Fruit fly (Drosophila melanogaster) whole organism, embryonic: ENCODE results near the gene CG34450.

Source experiments
- B-H2 ChIP-seq: fragments of 200-800 bp; sonication (Bioruptor generic); optimal IDR thresholded peaks from 2 replicates; lab custom pipeline; 2018; ENCODE audit warnings: missing biosample characterization, mild to moderate bottlenecking, missing genetic modification characterization
- CG10654 ChIP-seq: fragments of 200-800 bp; sonication (Bioruptor generic); optimal IDR thresholded peaks from 2 replicates; lab custom pipeline; 2016; ENCODE audit warnings: missing biosample characterization, missing genetic modification characterization
- CG10979 ChIP-seq: fragments of 200-800 bp; sonication (Bioruptor generic); optimal IDR thresholded peaks from 2 replicates; lab custom pipeline; 2018; ENCODE audit warnings: missing biosample characterization, mild to moderate bottlenecking, missing genetic modification characterization, moderate library complexity
- CG11085 ChIP-seq: fragments of 200-800 bp; sonication (Bioruptor generic); IDR thresholded peaks from 2 replicates; pipeline ENCODE4 v1.3.6; 2022; ENCODE audit warnings: missing biosample characterization, missing genetic modification characterization
- CG11398 ChIP-seq: fragments of 200-800 bp; sonication (Bioruptor generic); optimal IDR thresholded peaks from 2 replicates; lab custom pipeline; 2016; ENCODE audit warnings: missing biosample characterization, missing genetic modification characterization
- CG1233 ChIP-seq: fragments of 200-800 bp; sonication (Bioruptor generic); optimal IDR thresholded peaks from 4 replicates; lab custom pipeline; 2018; ENCODE audit warnings: missing biosample characterization, mild to moderate bottlenecking, missing genetic modification characterization
- CG12391 ChIP-seq: fragments of 200-800 bp; sonication (Bioruptor generic); optimal IDR thresholded peaks from 3 replicates; lab custom pipeline; 2018; ENCODE audit warnings: missing biosample characterization, mild to moderate bottlenecking, missing genetic modification characterization, moderate library complexity
- CG14710 ChIP-seq: fragments of 200-800 bp; sonication (Bioruptor generic); optimal IDR thresholded peaks from 3 replicates; lab custom pipeline; 2019; ENCODE audit warnings: missing biosample characterization, mild to moderate bottlenecking, missing genetic modification characterization, moderate library complexity
- CG16815 ChIP-seq: fragments of 200-800 bp; sonication (Bioruptor generic); optimal IDR thresholded peaks from 3 replicates; lab custom pipeline; 2017; ENCODE audit warnings: missing biosample characterization, mild to moderate bottlenecking, missing genetic modification characterization
- CG18262 ChIP-seq: fragments of 200-800 bp; optimal IDR thresholded peaks from 3 replicates; lab custom pipeline; 2019; ENCODE audit warnings: missing biosample characterization, mild to moderate bottlenecking, missing genetic modification characterization, moderate library complexity
- CG18476 ChIP-seq: fragments of 200-800 bp; sonication (Bioruptor generic); optimal IDR thresholded peaks from 2 replicates; lab custom pipeline; 2016; ENCODE audit warnings: missing biosample characterization, mild to moderate bottlenecking, missing genetic modification characterization
- CG2120 ChIP-seq: fragments of 200-800 bp; sonication (Bioruptor generic); optimal IDR thresholded peaks from 3 replicates; lab custom pipeline; 2016; ENCODE audit warnings: missing biosample characterization, missing genetic modification characterization
- CG30403 ChIP-seq: fragments of 200-800 bp; sonication (Bioruptor generic); optimal IDR thresholded peaks from 3 replicates; lab custom pipeline; 2016; ENCODE audit warnings: missing biosample characterization, missing genetic modification characterization
- CG3407 ChIP-seq: fragments of 200-800 bp; sonication (Bioruptor generic); optimal IDR thresholded peaks from 2 replicates; lab custom pipeline; 2018; ENCODE audit warnings: missing biosample characterization, mild to moderate bottlenecking, missing genetic modification characterization
- CG34422 ChIP-seq: fragments of 200-800 bp; sonication (Bioruptor generic); IDR thresholded peaks from 3 replicates; pipeline ENCODE4 v1.3.6; 2022; ENCODE audit warnings: missing biosample characterization, missing genetic modification characterization
- CG4404 ChIP-seq: fragments of 200-800 bp; sonication (Bioruptor generic); IDR thresholded peaks from 2 replicates; pipeline ENCODE4 v1.3.6; 2022; ENCODE audit warnings: missing biosample characterization, missing genetic modification characterization
- CG4820 ChIP-seq: fragments of 200-800 bp; sonication (Bioruptor generic); optimal IDR thresholded peaks from 3 replicates; lab custom pipeline; 2016; ENCODE audit warnings: missing biosample characterization, missing genetic modification characterization
- CG7839 ChIP-seq: fragments of 200-800 bp; sonication (Bioruptor generic); optimal IDR thresholded peaks from 3 replicates; lab custom pipeline; 2018; ENCODE audit warnings: missing biosample characterization, mild to moderate bottlenecking, missing genetic modification characterization, moderate library complexity
- CG8281 ChIP-seq: fragments of 200-800 bp; sonication (Bioruptor generic); optimal IDR thresholded peaks from 2 replicates; lab custom pipeline; 2018; ENCODE audit warnings: missing biosample characterization, mild to moderate bottlenecking, missing genetic modification characterization, moderate library complexity
- Chrac-16 ChIP-seq: fragments of 200-800 bp; sonication (Bioruptor generic); optimal IDR thresholded peaks from 3 replicates; lab custom pipeline; 2016; ENCODE audit warnings: missing biosample characterization, missing genetic modification characterization
- CoRest ChIP-seq: fragments of 200-800 bp; sonication (Bioruptor generic); optimal IDR thresholded peaks from 3 replicates; lab custom pipeline; 2018; ENCODE audit warnings: missing biosample characterization, mild to moderate bottlenecking, missing genetic modification characterization, moderate library complexity
- Dfd ChIP-seq, 2 experiments: fragments of >200 bp; optimal IDR thresholded peaks; 2 replicates each; lab custom pipeline; 2017; ENCODE audit warnings: missing biosample characterization in 2 of 2, missing genetic modification characterization in 2 of 2
- Dll ChIP-seq: fragments of 200-800 bp; sonication (Bioruptor generic); IDR thresholded peaks from 4 replicates; pipeline ENCODE4 v1.3.6; 2022; ENCODE audit warnings: missing biosample characterization, missing genetic modification characterization; ENCODE audit not compliant: partially characterized antibody
- E2f1 ChIP-seq: fragments of 200-800 bp; sonication (Bioruptor generic); IDR thresholded peaks from 2 replicates; pipeline ENCODE4 v1.3.6; 2022; ENCODE audit warnings: missing biosample characterization, missing genetic modification characterization
- GATAe ChIP-seq: fragments of 200-800 bp; sonication (Bioruptor generic); conservative IDR thresholded peaks from 2 replicates; pipeline ENCODE4 v1.3.6; 2022; ENCODE audit warnings: missing biosample characterization, missing genetic modification characterization
- Gug ChIP-seq: fragments of 200-800 bp; sonication (Bioruptor generic); IDR thresholded peaks from 4 replicates; pipeline ENCODE4 v1.3.6; 2022; ENCODE audit warnings: missing biosample characterization, missing genetic modification characterization
- Hr78 ChIP-seq, 2 experiments: fragments of 200-800 bp in 1 of 2; fragments of >200 bp in 1 of 2; sonication (Bioruptor generic) in 1 of 2; optimal IDR thresholded peaks; 2 replicates each; lab custom pipeline; 2017 to 2019; ENCODE audit warnings: missing biosample characterization in 2 of 2, missing genetic modification characterization in 2 of 2, mild to moderate bottlenecking in 1 of 2, moderate library complexity in 1 of 2
- NK7.1 ChIP-seq: fragments of 200-800 bp; sonication (Bioruptor generic); optimal IDR thresholded peaks from 3 replicates; lab custom pipeline; 2016; ENCODE audit warnings: missing biosample characterization, missing genetic modification characterization
- Oli ChIP-seq: fragments of 200-800 bp; sonication (Bioruptor generic); optimal IDR thresholded peaks from 2 replicates; lab custom pipeline; 2018; ENCODE audit warnings: missing biosample characterization, mild to moderate bottlenecking, missing genetic modification characterization, moderate library complexity
- Ptx1 ChIP-seq: fragments of 200-800 bp; sonication (Bioruptor generic); IDR thresholded peaks from 2 replicates; pipeline ENCODE4 v1.3.6; 2022; ENCODE audit warnings: missing biosample characterization, missing genetic modification characterization
- Six4 ChIP-seq: fragments of 200-800 bp; sonication (Bioruptor generic); optimal IDR thresholded peaks from 2 replicates; lab custom pipeline; 2016; ENCODE audit warnings: missing biosample characterization, missing genetic modification characterization
- Xbp1 ChIP-seq: fragments of 200-800 bp; sonication (Bioruptor generic); optimal IDR thresholded peaks from 3 replicates; lab custom pipeline; 2016; ENCODE audit warnings: missing biosample characterization, mild to moderate bottlenecking, missing genetic modification characterization
- Xrp1 ChIP-seq: fragments of 200-800 bp; sonication (Bioruptor generic); IDR thresholded peaks from 2 replicates; pipeline ENCODE4 v1.3.6; 2022; ENCODE audit warnings: missing biosample characterization, missing genetic modification characterization
- ato ChIP-seq: fragments of 200-800 bp; sonication (Bioruptor generic); IDR thresholded peaks from 2 replicates; pipeline ENCODE4 v1.3.6; 2022; ENCODE audit warnings: missing biosample characterization, missing genetic modification characterization; ENCODE audit not compliant: partially characterized antibody
- br ChIP-seq: fragments of >200 bp; optimal IDR thresholded peaks from 2 replicates; lab custom pipeline; 2017
- ci ChIP-seq: fragments of 200-800 bp; sonication (Bioruptor generic); IDR thresholded peaks from 3 replicates; pipeline ENCODE4 v1.3.6; 2022; ENCODE audit warnings: missing biosample characterization, missing genetic modification characterization
- dan ChIP-seq: fragments of 200-800 bp; sonication (Bioruptor generic); IDR thresholded peaks from 2 replicates; pipeline ENCODE4 v1.3.6; 2022; ENCODE audit warnings: missing biosample characterization, missing genetic modification characterization
- dmrt11E ChIP-seq: fragments of 200-800 bp; sonication (Bioruptor generic); optimal IDR thresholded peaks from 3 replicates; lab custom pipeline; 2018; ENCODE audit warnings: missing biosample characterization, mild to moderate bottlenecking, missing genetic modification characterization, moderate library complexity
- dysf ChIP-seq: fragments of 200-800 bp; sonication (Bioruptor generic); IDR thresholded peaks from 3 replicates; pipeline ENCODE4 v1.3.6; 2022; ENCODE audit warnings: missing biosample characterization, missing genetic modification characterization
- kay ChIP-seq: fragments of 200-800 bp; sonication (Bioruptor generic); optimal IDR thresholded peaks from 2 replicates; lab custom pipeline; 2016; ENCODE audit warnings: missing biosample characterization, missing genetic modification characterization
- ken ChIP-seq: fragments of 200-800 bp; sonication (Bioruptor generic); IDR thresholded peaks from 3 replicates; pipeline ENCODE4 v1.3.6; 2022; ENCODE audit warnings: missing biosample characterization, missing genetic modification characterization
- kni ChIP-seq: fragments of 200-800 bp; sonication (Bioruptor generic); optimal IDR thresholded peaks from 3 replicates; lab custom pipeline; 2017; ENCODE audit warnings: mild to moderate bottlenecking, missing biosample characterization, missing genetic modification reagents, missing genetic modification characterization
- lov ChIP-seq, 2 experiments: fragments of 200-800 bp in 1 of 2; fragments of >200 bp in 1 of 2; sonication (Bioruptor generic) in 1 of 2; IDR thresholded peaks in 1 of 2; optimal IDR thresholded peaks in 1 of 2; 2 replicates in 1 of 2; 3 replicates in 1 of 2; pipeline versions ENCODE4 v1.3.6 to Lab custom; 2017 to 2022; ENCODE audit warnings: missing biosample characterization in 1 of 2, missing genetic modification characterization in 1 of 2
- maf-S ChIP-seq: fragments of 200-800 bp; sonication (Bioruptor generic); optimal IDR thresholded peaks from 2 replicates; lab custom pipeline; 2016; ENCODE audit warnings: missing biosample characterization, missing genetic modification characterization
- otp ChIP-seq: fragments of 200-800 bp; sonication (Bioruptor generic); IDR thresholded peaks from 3 replicates; pipeline ENCODE4, ENCODE4 v1.3.6; 2022; ENCODE audit warnings: missing biosample characterization, missing genetic modification characterization
- prd ChIP-seq, 3 experiments: fragments of >200 bp in 2 of 3; fragments of 200-800 bp in 1 of 3; sonication (Bioruptor generic) in 1 of 3; optimal IDR thresholded peaks in 2 of 3; IDR thresholded peaks in 1 of 3; 2 replicates in 2 of 3; 3 replicates in 1 of 3; pipeline versions ENCODE4 v1.3.6 to Lab custom; 2017 to 2022; ENCODE audit warnings: missing biosample characterization in 1 of 3, missing genetic modification characterization in 1 of 3
- sisA ChIP-seq: fragments of 200-800 bp; sonication (Bioruptor generic); IDR thresholded peaks from 2 replicates; pipeline ENCODE4 v1.3.6; 2022; ENCODE audit warnings: missing biosample characterization, missing genetic modification characterization
- trem ChIP-seq: fragments of 200-800 bp; optimal IDR thresholded peaks from 3 replicates; lab custom pipeline; 2019; ENCODE audit warnings: missing biosample characterization, mild to moderate bottlenecking, missing genetic modification characterization, moderate library complexity
- trh ChIP-seq: fragments of 200-800 bp; sonication (Bioruptor generic); optimal IDR thresholded peaks from 2 replicates; lab custom pipeline; 2016; ENCODE audit warnings: missing biosample characterization, missing genetic modification characterization
- twi ChIP-seq: fragments of 200-800 bp; optimal IDR thresholded peaks from 2 replicates; lab custom pipeline; 2019; ENCODE audit warnings: missing biosample characterization, mild to moderate bottlenecking, missing genetic modification characterization, moderate library complexity

Gene CG34450

DNA sequence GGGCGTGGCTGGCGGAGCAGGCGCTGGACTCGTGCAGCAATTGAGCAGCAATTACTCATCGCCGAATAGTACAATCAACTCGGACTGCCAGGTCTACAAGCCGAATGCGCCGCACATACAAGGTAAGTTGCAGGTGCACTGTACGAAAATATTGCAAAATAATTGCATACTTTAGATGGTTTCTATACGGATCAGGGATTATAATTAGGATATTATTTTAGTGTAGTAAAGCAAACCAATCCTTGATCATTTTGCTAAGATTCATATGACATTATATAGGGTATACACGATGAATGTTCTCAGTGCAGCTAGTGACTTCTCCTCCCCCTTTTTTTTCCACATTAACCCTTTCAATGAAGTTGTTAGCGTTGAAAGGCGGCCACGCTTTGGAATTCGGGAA lies 34.8 kb downstream of the CG34450 start (continued):
- TF ChIP-seq CG1233 (GFP tag; lab: Kevin White, UChicago) (no peak), CG11398 (no peak), CoRest (peak; percentile 0), Ptx1 (peak; percentile 22; the same call in 1 of the 2 replicates), CG34422 (GFP tag; lab: Robert Waterston, UW) (0 out of 3 replicates have a peak, but pooled peaks have one; percentile 25), ken (GFP tag; lab: Robert Waterston, UW) (peak; percentile 37; the same call in 1 of the 3 replicates), CG3407 (GFP tag; lab: Kevin White, UChicago) (no peak), B-H2 (GFP tag; lab: Kevin White, UChicago) (no peak), ci (GFP tag; lab: Robert Waterston, UW) (peak; percentile 57; the same call in 1 of the 3 replicates), trem (tag; lab: Kevin White, UChicago) (no peak), CG12391 (tag; lab: Kevin White, UChicago) (peak; percentile 35), kni (no peak), CG4820 (GFP tag; lab: Kevin White, UChicago) (peak; percentile 2), CG8281 (tag; lab: Kevin White, UChicago) (no peak), twi (tag; lab: Kevin White, UChicago) (no peak), Chrac-16 (peak; percentile 6), CG10979 (tag; lab: Kevin White, UChicago) (peak; percentile 61), Dfd (GFP tag; optimal IDR thresholded peaks at IDR 0.05; lab: Kevin White, UChicago) (no peak), CG18476 (GFP tag; lab: Kevin White, UChicago) (no peak), Dll (GFP tag; lab: Robert Waterston, UW) (no peak), kay (GFP tag; lab: Kevin White, UChicago) (no peak), CG18262 (peak; percentile 46), dysf (GFP tag; lab: Robert Waterston, UW) (peak; percentile 46; the same call in 1 of the 3 replicates), CG30403 (GFP tag; lab: Kevin White, UChicago) (peak; percentile 11), otp (GFP tag; lab: Robert Waterston, UW) (0 out of 3 replicates have a peak, but pooled peaks have one; percentile 46), ato (no peak), NK7.1 (GFP tag; lab: Kevin White, UChicago) (no peak), CG11085 (GFP tag; lab: Robert Waterston, UW) (no peak), sisA (GFP tag; lab: Robert Waterston, UW) (peak; percentile 26; the same call in 1 of the 2 replicates), Oli (tag; lab: Kevin White, UChicago) (peak; percentile 36), CG14710 (tag; lab: Kevin White, UChicago) (peak; percentile 35), Hr78 (GFP tag; optimal IDR thresholded peaks at IDR 0.05; lab: Kevin White, UChicago) (no peak), Gug (no peak), trh (GFP tag; lab: Kevin White, UChicago) (no peak), dmrt11E (tag; lab: Kevin White, UChicago) (peak; percentile 61), Six4 (GFP tag; lab: Kevin White, UChicago) (no peak), Xbp1 (peak; percentile 7), CG16815 (GFP tag; lab: Kevin White, UChicago) (peak; percentile 19), prd (optimal IDR thresholded peaks at IDR 0.05; lab: Kevin White, UChicago) (no peak), prd (GFP tag; IDR thresholded peaks at IDR 0.05; lab: Robert Waterston, UW) (peak; percentile 59; the same call in 2 of the 3 replicates), lov (optimal IDR thresholded peaks at IDR 0.05; lab: Kevin White, UChicago) (no peak), lov (GFP tag; IDR thresholded peaks at IDR 0.05; lab: Robert Waterston, UW) (no peak), CG7839 (peak; percentile 31), CG4404 (GFP tag; lab: Robert Waterston, UW) (0 out of 2 replicates have a peak, but pooled peaks have one; percentile 23), E2f1 (peak; percentile 29; the same call in 1 of the 2 replicates), GATAe (GFP tag; lab: Robert Waterston, UW) (no peak), dan (GFP tag; lab: Robert Waterston, UW) (no peak), Xrp1 (GFP tag; lab: Robert Waterston, UW) (peak; percentile 68; the same call in 1 of the 2 replicates), CG10654 (GFP tag; lab: Kevin White, UChicago) (no peak), maf-S (no peak), CG2120 (GFP tag; lab: Kevin White, UChicago) (no peak), br (lab: Kevin White, UChicago) (no peak)
